Worm (Caenorhabditis elegans) whole organism, midembryonic: ENCODE measurements around the gene clc-33.

Experiments
- T22C8.4 ChIP-seq: fragments of 200-800 bp; sonication (Bioruptor generic); IDR thresholded peaks from 2 replicates; pipeline ENCODE4 v1.3.6; 2022; ENCODE audit warnings: missing genetic modification characterization, missing compliant biosample characterization
- cog-1 ChIP-seq: sonication (generic microtip); optimal IDR thresholded peaks from 2 replicates; lab custom pipeline; 2016; ENCODE audit warnings: missing genetic modification characterization, missing compliant biosample characterization
- flt-1 ChIP-seq: fragments of 200-800 bp; sonication (Bioruptor generic); IDR thresholded peaks from 2 replicates; pipeline ENCODE4 v1.3.6; 2022; ENCODE audit warnings: missing genetic modification characterization, missing compliant biosample characterization
- klf-2 ChIP-seq: fragments of 200-800 bp; sonication (Bioruptor generic); conservative IDR thresholded peaks from 2 replicates; pipeline ENCODE4 v1.3.6; 2022; ENCODE audit warnings: missing genetic modification reagents, missing genetic modification characterization, missing compliant biosample characterization
- med-1 ChIP-seq: sonication (generic microtip); optimal IDR thresholded peaks from 2 replicates; lab custom pipeline; 2017; ENCODE audit warnings: missing genetic modification characterization, mild to moderate bottlenecking, missing compliant biosample characterization, antibody characterized with exemption, missing genetic modification reagents; ENCODE audit not compliant: insufficient read depth
- tab-1 ChIP-seq: fragments of 200-800 bp; sonication (Bioruptor generic); IDR thresholded peaks from 2 replicates; pipeline ENCODE4 v1.3.6; 2022; ENCODE audit warnings: missing genetic modification characterization, missing compliant biosample characterization
- ztf-23 ChIP-seq: fragments of 200-800 bp; sonication (Bioruptor generic); IDR thresholded peaks from 2 replicates; pipeline ENCODE4 v1.3.6; 2022; ENCODE audit warnings: missing genetic modification reagents, missing genetic modification characterization, missing compliant biosample characterization
- ztf-29 ChIP-seq: fragments of 200-800 bp; sonication (Bioruptor generic); IDR thresholded peaks from 2 replicates; pipeline ENCODE4 v1.3.6; 2022; ENCODE audit warnings: missing genetic modification reagents, missing genetic modification characterization, missing compliant biosample characterization

ce11 chrII:808457-808856 lies 31.8 kb upstream of the clc-33 start, which contains the start of gene F46F5.11:
- no peak for TF ChIP-seq flt-1 (GFP tag; lab: Robert Waterston, UW)
- TF ChIP-seq ztf-29: no peak
- no peak for TF ChIP-seq klf-2 (GFP tag; lab: Robert Waterston, UW)
- TF ChIP-seq med-1: no peak
- no peak for TF ChIP-seq T22C8.4 (GFP tag; lab: Robert Waterston, UW)
- TF ChIP-seq tab-1 (GFP tag; lab: Robert Waterston, UW): no peak
- no peak for TF ChIP-seq cog-1 (tag; lab: Kevin White, UChicago)
- TF ChIP-seq ztf-23 (GFP tag; lab: Robert Waterston, UW): no peak
